Fruit fly (Drosophila melanogaster) whole organism, prepupa: ENCODE data around the gene Elovl7.
A peak's percentile ranks its signal among the peaks of the same experiment; 100 is the strongest.

Experiments
- CG11762 ChIP-seq: fragments of 200-800 bp; sonication (Bioruptor generic); optimal IDR thresholded peaks from 3 replicates; lab custom pipeline; 2016; ENCODE audit warnings: missing biosample characterization, missing genetic modification characterization; ENCODE audit not compliant: insufficient read depth
- CG31627 ChIP-seq: fragments of 200-800 bp; sonication (Bioruptor generic); optimal IDR thresholded peaks from 3 replicates; lab custom pipeline; 2016; ENCODE audit warnings: missing biosample characterization, missing genetic modification characterization
- CG6854 ChIP-seq: fragments of 200-800 bp; sonication (Bioruptor generic); optimal IDR thresholded peaks from 2 replicates; lab custom pipeline; 2017; ENCODE audit warnings: missing biosample characterization, mild to moderate bottlenecking, missing genetic modification characterization
- Gug ChIP-seq: fragments of 200-800 bp; sonication (Bioruptor generic); IDR thresholded peaks from 2 replicates; pipeline ENCODE4 v1.3.6; 2022; ENCODE audit warnings: missing biosample characterization, missing genetic modification characterization
- esn ChIP-seq: fragments of 200-800 bp; sonication (Bioruptor generic); optimal IDR thresholded peaks from 2 replicates; lab custom pipeline; 2016; ENCODE audit warnings: missing biosample characterization, mild to moderate bottlenecking, missing genetic modification characterization, moderate library complexity
- fd85E ChIP-seq: fragments of 200-800 bp; sonication (Bioruptor generic); optimal IDR thresholded peaks from 3 replicates; lab custom pipeline; 2016; ENCODE audit warnings: missing biosample characterization, missing genetic modification characterization

DNA sequence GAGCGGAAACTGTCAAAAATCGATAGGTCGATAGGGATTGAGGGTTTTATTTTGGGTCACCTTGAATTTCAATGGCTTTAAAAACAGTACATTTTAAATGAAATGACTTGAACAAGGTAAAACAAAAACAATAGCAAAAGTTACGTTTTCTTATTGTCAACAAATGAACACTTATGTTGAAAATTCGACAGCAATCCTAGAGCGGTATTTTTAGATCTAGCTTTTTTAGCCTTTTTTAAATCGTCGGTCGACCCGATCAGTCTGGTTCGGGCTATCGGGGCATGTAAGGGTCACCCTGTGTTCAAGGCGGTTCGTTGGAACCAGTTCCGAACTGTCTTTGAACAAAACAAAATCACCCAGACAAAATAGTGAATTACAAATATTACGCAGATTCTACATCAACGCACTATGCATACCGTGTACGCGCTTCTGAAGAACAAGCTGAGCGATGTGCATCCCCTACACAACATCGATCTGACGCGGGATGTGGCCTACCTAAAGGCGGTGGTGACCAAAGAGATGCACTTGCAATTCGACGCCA is 13.5 kb upstream of the Elovl7 start, which contains the start of the genes CG11052 and CG3223:
- TF ChIP-seq CG6854, result no peak
- no peak for TF ChIP-seq Gug (GFP tag; lab: Robert Waterston, UW)
- no peak for TF ChIP-seq fd85E
- no peak for TF ChIP-seq CG11762 (GFP tag; lab: Kevin White, UChicago)
- TF ChIP-seq CG31627 (GFP tag; lab: Kevin White, UChicago), result no peak
- peak; percentile 43 for TF ChIP-seq esn
